Worm (Caenorhabditis elegans) whole organism, late embryonic: ENCODE results near the gene F53A10.2.

Source experiments
- F13H6.1 ChIP-seq: sonication (generic microtip); optimal IDR thresholded peaks from 2 replicates; lab custom pipeline; 2016; ENCODE audit warnings: missing genetic modification characterization, missing compliant biosample characterization
- K09A11.1 ChIP-seq: sonication (generic microtip); optimal IDR thresholded peaks from 2 replicates; lab custom pipeline; 2017; ENCODE audit warnings: antibody characterized with exemption, mild to moderate bottlenecking, missing genetic modification characterization, missing compliant biosample characterization; ENCODE audit not compliant: insufficient read depth
- ahr-1 ChIP-seq: sonication (generic microtip); optimal IDR thresholded peaks from 2 replicates; lab custom pipeline; 2016; ENCODE audit warnings: missing genetic modification characterization, missing compliant biosample characterization
- ama-1 ChIP-seq: fragments of 150-350 bp; optimal IDR thresholded peaks from 2 replicates; lab custom pipeline; 2014
- ceh-18 ChIP-seq: sonication (generic microtip); optimal IDR thresholded peaks from 2 replicates; lab custom pipeline; 2016; ENCODE audit warnings: missing genetic modification characterization, missing compliant biosample characterization
- ceh-30 ChIP-seq: fragments of 150-350 bp; optimal IDR thresholded peaks from 2 replicates; lab custom pipeline; 2014; ENCODE audit warnings: missing biosample characterization, missing genetic modification characterization
- ceh-34 ChIP-seq: sonication (generic microtip); optimal IDR thresholded peaks from 2 replicates; lab custom pipeline; 2016; ENCODE audit warnings: mild to moderate bottlenecking, missing genetic modification characterization, missing compliant biosample characterization
- ceh-45 ChIP-seq: fragments of 200-800 bp; sonication (Bioruptor generic); IDR thresholded peaks from 2 replicates; pipeline ENCODE4 v1.3.6; 2022; ENCODE audit warnings: missing genetic modification reagents, missing genetic modification characterization, missing compliant biosample characterization
- ceh-48 ChIP-seq: sonication (generic microtip); optimal IDR thresholded peaks from 2 replicates; lab custom pipeline; 2016; ENCODE audit warnings: missing genetic modification characterization, inconsistent platforms, missing compliant biosample characterization
- ceh-6 ChIP-seq: fragments of 200-800 bp; sonication (Bioruptor generic); optimal IDR thresholded peaks from 2 replicates; lab custom pipeline; 2018; ENCODE audit warnings: mild to moderate bottlenecking, missing genetic modification characterization, missing compliant biosample characterization
- che-1 ChIP-seq: sonication (generic microtip); optimal IDR thresholded peaks from 2 replicates; lab custom pipeline; 2016; ENCODE audit warnings: mild to moderate bottlenecking, missing genetic modification characterization, missing compliant biosample characterization
- dve-1 ChIP-seq: sonication (generic microtip); optimal IDR thresholded peaks from 2 replicates; lab custom pipeline; 2017; ENCODE audit warnings: antibody characterized with exemption, mild to moderate bottlenecking, missing genetic modification characterization, missing compliant biosample characterization
- ets-4 ChIP-seq: sonication (generic microtip); optimal IDR thresholded peaks from 2 replicates; lab custom pipeline; 2016; ENCODE audit warnings: missing genetic modification characterization, missing compliant biosample characterization
- eyg-1 ChIP-seq: sonication (generic microtip); optimal IDR thresholded peaks from 2 replicates; lab custom pipeline; 2016; ENCODE audit warnings: missing genotype, missing genetic modification characterization, missing compliant biosample characterization
- fax-1 ChIP-seq: sonication (generic microtip); optimal IDR thresholded peaks from 2 replicates; lab custom pipeline; 2016; ENCODE audit warnings: missing genotype, missing genetic modification characterization, missing compliant biosample characterization
- fkh-6 ChIP-seq: sonication (generic microtip); optimal IDR thresholded peaks from 2 replicates; lab custom pipeline; 2016; ENCODE audit warnings: missing genetic modification characterization, missing compliant biosample characterization
- gmeb-2 ChIP-seq: sonication (generic microtip); optimal IDR thresholded peaks from 2 replicates; lab custom pipeline; 2016; ENCODE audit warnings: missing genetic modification characterization, inconsistent platforms, missing compliant biosample characterization
- hlh-13 ChIP-seq: fragments of 200-800 bp; sonication (Bioruptor generic); optimal IDR thresholded peaks from 2 replicates; lab custom pipeline; 2018; ENCODE audit warnings: mild to moderate bottlenecking, missing genetic modification characterization, missing compliant biosample characterization
- lin-11 ChIP-seq: fragments of 200-800 bp; sonication (Bioruptor generic); optimal IDR thresholded peaks from 2 replicates; lab custom pipeline; 2018; ENCODE audit warnings: mild to moderate bottlenecking, missing genetic modification characterization, missing compliant biosample characterization
- madf-2 ChIP-seq: sonication (generic microtip); optimal IDR thresholded peaks from 2 replicates; lab custom pipeline; 2017; ENCODE audit warnings: missing genetic modification characterization, missing compliant biosample characterization
- mec-3 ChIP-seq: sonication (generic microtip); optimal IDR thresholded peaks from 2 replicates; lab custom pipeline; 2016; ENCODE audit warnings: borderline replicate concordance, missing genetic modification characterization, missing compliant biosample characterization
- nfya-1 ChIP-seq: sonication (generic microtip); optimal IDR thresholded peaks from 2 replicates; lab custom pipeline; 2017; ENCODE audit warnings: missing genetic modification characterization, mild to moderate bottlenecking, missing compliant biosample characterization, antibody characterized with exemption, moderate library complexity
- nhr-11 ChIP-seq: fragments of 150-350 bp; optimal IDR thresholded peaks from 2 replicates; lab custom pipeline; 2014; ENCODE audit warnings: missing biosample characterization, missing genetic modification characterization
- nhr-232 ChIP-seq: sonication (generic microtip); optimal IDR thresholded peaks from 2 replicates; lab custom pipeline; 2016; ENCODE audit warnings: missing genetic modification characterization, missing compliant biosample characterization
- npax-4 ChIP-seq: sonication (generic microtip); optimal IDR thresholded peaks from 2 replicates; lab custom pipeline; 2016; ENCODE audit warnings: missing genetic modification characterization, missing compliant biosample characterization
- pag-3 ChIP-seq: sonication (generic microtip); optimal IDR thresholded peaks from 2 replicates; lab custom pipeline; 2016; ENCODE audit warnings: missing compliant biosample characterization, missing genetic modification characterization, borderline replicate concordance
- pat-9 ChIP-seq: fragments of 200-800 bp; sonication (Bioruptor generic); optimal IDR thresholded peaks from 2 replicates; lab custom pipeline; 2018; ENCODE audit warnings: mild to moderate bottlenecking, missing genetic modification characterization, moderate library complexity, missing compliant biosample characterization
- pha-2 ChIP-seq: sonication (generic microtip); optimal IDR thresholded peaks from 2 replicates; lab custom pipeline; 2017; ENCODE audit warnings: mild to moderate bottlenecking, missing genetic modification characterization, missing compliant biosample characterization
- pha-4 ChIP-seq: fragments of 150-350 bp; optimal IDR thresholded peaks from 2 replicates; lab custom pipeline; 2018; ENCODE audit warnings: missing biosample characterization, missing genetic modification reagents, missing genetic modification characterization
- rnt-1 ChIP-seq: sonication (generic microtip); optimal IDR thresholded peaks from 2 replicates; lab custom pipeline; 2016; ENCODE audit warnings: missing genetic modification characterization, missing compliant biosample characterization
- sdc-2 ChIP-seq: sonication (generic microtip); optimal IDR thresholded peaks from 2 replicates; lab custom pipeline; 2016; ENCODE audit warnings: missing genotype, missing genetic modification characterization, missing compliant biosample characterization
- syd-9 ChIP-seq: sonication (generic microtip); optimal IDR thresholded peaks from 2 replicates; lab custom pipeline; 2016; ENCODE audit warnings: mild to moderate bottlenecking, missing genetic modification characterization, moderate library complexity, missing compliant biosample characterization
- tbx-2 ChIP-seq: sonication (generic microtip); optimal IDR thresholded peaks from 2 replicates; lab custom pipeline; 2016; ENCODE audit warnings: missing genetic modification characterization, missing compliant biosample characterization
- tbx-7 ChIP-seq: sonication (generic microtip); optimal IDR thresholded peaks from 2 replicates; lab custom pipeline; 2016; ENCODE audit warnings: missing genotype, missing genetic modification characterization, missing compliant biosample characterization
- ttx-3 ChIP-seq: sonication (generic microtip); optimal IDR thresholded peaks from 2 replicates; lab custom pipeline; 2016; ENCODE audit warnings: missing genetic modification reagents, missing genetic modification characterization, missing compliant biosample characterization
- unc-3 ChIP-seq, 2 experiments: fragments of 200-800 bp in 1 of 2; sonication (Bioruptor generic) in 1 of 2; sonication (generic microtip) in 1 of 2; conservative IDR thresholded peaks in 1 of 2; optimal IDR thresholded peaks in 1 of 2; 2 replicates each; pipeline versions ENCODE4 v1.3.6 to Lab custom; 2016 to 2022; ENCODE audit warnings: missing compliant biosample characterization in 2 of 2, missing genetic modification characterization in 2 of 2, missing genetic modification reagents in 1 of 2
- unc-55 ChIP-seq: sonication (generic microtip); optimal IDR thresholded peaks from 2 replicates; lab custom pipeline; 2017; ENCODE audit warnings: missing biosample characterization, missing genetic modification reagents, missing genetic modification characterization
- zip-5 ChIP-seq: sonication (generic microtip); optimal IDR thresholded peaks from 2 replicates; lab custom pipeline; 2016; ENCODE audit warnings: missing genetic modification characterization, missing compliant biosample characterization
- ztf-16 ChIP-seq: sonication (generic microtip); optimal IDR thresholded peaks from 2 replicates; lab custom pipeline; 2017; ENCODE audit warnings: missing genetic modification characterization, missing compliant biosample characterization

F53A10.2 gene

ce11 chrII:1197074-1197473, at the start of gene F53A10.2:
Gene F53A10.2 (plus strand): TSS chrII:1197374.
- TF ChIP-seq K09A11.1 (tag; lab: Kevin White, UChicago) (no peak), lin-11 (tag; lab: Kevin White, UChicago) (no peak), ceh-18 (no peak), ceh-6 (GFP tag; lab: Kevin White, UChicago) (no peak), fkh-6 (tag; lab: Kevin White, UChicago) (no peak)

- no peak for TF ChIP-seq tbx-2 (tag; lab: Kevin White, UChicago)
- TF ChIP-seq ceh-6 (GFP tag; lab: Kevin White, UChicago) = no peak
- TF ChIP-seq hlh-13 = no peak
- no peak for TF ChIP-seq ahr-1 (tag; lab: Kevin White, UChicago)
- TF ChIP-seq F13H6.1 (tag; lab: Kevin White, UChicago) = no peak
- TF ChIP-seq ttx-3 = no peak
- TF ChIP-seq pha-2 = no peak
- no peak for TF ChIP-seq tbx-7 (tag; lab: Kevin White, UChicago)
- no peak for TF ChIP-seq ama-1 (lab: Kevin White, UChicago)
- TF ChIP-seq pag-3 (tag; lab: Kevin White, UChicago) = no peak
- TF ChIP-seq gmeb-2 (tag; lab: Kevin White, UChicago) = no peak
- no peak for TF ChIP-seq eyg-1 (tag; lab: Kevin White, UChicago)
- no peak for TF ChIP-seq ceh-30 (tag; lab: Kevin White, UChicago)
- no peak for TF ChIP-seq fax-1 (tag; lab: Kevin White, UChicago)
- no peak for TF ChIP-seq nhr-232
- TF ChIP-seq ceh-34 (tag; lab: Kevin White, UChicago) = no peak
- TF ChIP-seq lin-11 (tag; lab: Kevin White, UChicago) = no peak
- no peak for TF ChIP-seq nfya-1 (tag; lab: Kevin White, UChicago)
Measured at ce11 chrII:1149390-1149789, 47.8 kb upstream of the F53A10.2 start.

DNA sequence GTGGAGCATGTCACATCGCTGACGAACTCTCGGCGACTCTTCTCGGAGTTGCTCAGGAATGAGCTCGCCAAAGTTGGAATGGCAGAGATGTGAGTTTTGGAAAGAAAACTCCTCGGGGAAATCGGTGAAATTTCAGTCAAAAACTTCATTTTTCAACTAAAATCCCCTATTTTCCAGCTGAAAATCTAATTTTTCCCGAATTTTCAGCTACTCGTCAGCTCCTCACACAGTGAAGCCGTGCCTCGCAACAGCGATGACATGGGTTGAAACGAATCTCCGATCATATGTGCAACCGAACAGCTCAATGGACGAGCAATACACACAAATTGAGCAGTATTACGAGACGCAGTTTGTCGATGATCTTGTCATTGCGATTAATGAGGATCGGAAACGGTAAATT, 45.4 kb upstream of the F53A10.2 start:
- TF ChIP-seq unc-55 (GFP tag; lab: Kevin White, UChicago) (no peak), zip-5 (tag; lab: Kevin White, UChicago) (no peak)

- no peak for TF ChIP-seq ceh-48 (tag; lab: Kevin White, UChicago)
- TF ChIP-seq npax-4 = no peak
- no peak for TF ChIP-seq rnt-1 (tag; lab: Kevin White, UChicago)
- TF ChIP-seq nhr-11 (tag; lab: Kevin White, UChicago) = no peak
- no peak for TF ChIP-seq sdc-2
- no peak for TF ChIP-seq unc-3 (GFP tag; conservative IDR thresholded peaks at IDR 0.05; lab: Robert Waterston, UW)
- no peak for TF ChIP-seq unc-3 (tag; optimal IDR thresholded peaks at IDR 0.05; lab: Kevin White, UChicago)
- no peak for TF ChIP-seq che-1 (tag; lab: Kevin White, UChicago)
- no peak for TF ChIP-seq eyg-1 (tag; lab: Kevin White, UChicago)
- TF ChIP-seq ets-4 (tag; lab: Kevin White, UChicago) = no peak
- no peak for TF ChIP-seq ceh-45 (GFP tag; lab: Robert Waterston, UW)
- TF ChIP-seq syd-9 (tag; lab: Kevin White, UChicago) = no peak
- no peak for TF ChIP-seq mec-3 (tag; lab: Kevin White, UChicago)
- no peak for TF ChIP-seq ztf-16
- no peak for TF ChIP-seq pat-9 (tag; lab: Kevin White, UChicago)
- no peak for TF ChIP-seq lin-11 (tag; lab: Kevin White, UChicago)
- no peak for TF ChIP-seq madf-2 (tag; lab: Kevin White, UChicago)
- no peak for TF ChIP-seq ceh-34 (tag; lab: Kevin White, UChicago)
- no peak for TF ChIP-seq pha-4 (tag; lab: Kevin White, UChicago)
- no peak for TF ChIP-seq zip-5 (tag; lab: Kevin White, UChicago)
- no peak for TF ChIP-seq dve-1
Measured at ce11 chrII:1152732-1153131, 44.4 kb upstream of the F53A10.2 start.
